Fruit fly (Drosophila melanogaster) S2 (cell line): Measurements from ENCODE around the gene CG13901.

Experiments used
- CG8478 ChIP-seq: fragments of >200 bp; optimal IDR thresholded peaks from 2 replicates; lab custom pipeline; 2018
- CTCF ChIP-seq, 2 experiments: fragments of >200 bp; optimal IDR thresholded peaks; 2 replicates each; lab custom pipeline; 2018

dm6 chr3L:802700-803273, 34.8 kb downstream of the CG13901 start:
- TF ChIP-seq CTCF (optimal IDR thresholded peaks at IDR 0.05; lab: Kevin White, UChicago): no peak
- no peak for TF ChIP-seq CG8478 (lab: Kevin White, UChicago)
